Fruit fly (Drosophila melanogaster) whole organism, embryonic: ENCODE measurements around the gene CG5381.

Source experiments
- CG10274 ChIP-seq: fragments of 200-800 bp; sonication (Bioruptor generic); optimal IDR thresholded peaks from 3 replicates; lab custom pipeline; 2017; ENCODE audit warnings: missing biosample characterization, mild to moderate bottlenecking, missing genetic modification characterization
- CG10431 ChIP-seq: fragments of 200-800 bp; sonication (Bioruptor generic); optimal IDR thresholded peaks from 3 replicates; lab custom pipeline; 2018; ENCODE audit warnings: missing biosample characterization, mild to moderate bottlenecking, missing genetic modification characterization
- CG10979 ChIP-seq: fragments of 200-800 bp; sonication (Bioruptor generic); optimal IDR thresholded peaks from 2 replicates; lab custom pipeline; 2018; ENCODE audit warnings: missing biosample characterization, mild to moderate bottlenecking, missing genetic modification characterization, moderate library complexity
- CG11560 ChIP-seq: fragments of 200-800 bp; sonication (Bioruptor generic); IDR thresholded peaks from 3 replicates; pipeline ENCODE4 v1.3.6; 2022; ENCODE audit warnings: missing biosample characterization, missing genetic modification characterization
- CG12104 ChIP-seq: fragments of 200-800 bp; sonication (Bioruptor generic); optimal IDR thresholded peaks from 3 replicates; lab custom pipeline; 2016; ENCODE audit warnings: missing biosample characterization, missing genetic modification characterization
- CG12155 ChIP-seq: fragments of 200-800 bp; sonication (Bioruptor generic); optimal IDR thresholded peaks from 3 replicates; lab custom pipeline; 2016; ENCODE audit warnings: missing biosample characterization, missing genetic modification characterization
- CG1233 ChIP-seq: fragments of 200-800 bp; sonication (Bioruptor generic); optimal IDR thresholded peaks from 4 replicates; lab custom pipeline; 2018; ENCODE audit warnings: missing biosample characterization, mild to moderate bottlenecking, missing genetic modification characterization
- CG12391 ChIP-seq: fragments of 200-800 bp; sonication (Bioruptor generic); optimal IDR thresholded peaks from 3 replicates; lab custom pipeline; 2018; ENCODE audit warnings: missing biosample characterization, mild to moderate bottlenecking, missing genetic modification characterization, moderate library complexity
- CG12769 ChIP-seq: fragments of 200-800 bp; sonication (Bioruptor generic); optimal IDR thresholded peaks from 2 replicates; lab custom pipeline; 2019; ENCODE audit warnings: missing biosample characterization, mild to moderate bottlenecking, missing genetic modification characterization, moderate library complexity
- CG13424 ChIP-seq: fragments of 200-800 bp; sonication (Bioruptor generic); optimal IDR thresholded peaks from 2 replicates; lab custom pipeline; 2019; ENCODE audit warnings: missing biosample characterization, mild to moderate bottlenecking, missing genetic modification characterization, moderate library complexity
- CG14860 ChIP-seq: fragments of 200-800 bp; sonication (Bioruptor generic); IDR thresholded peaks from 3 replicates; pipeline ENCODE4 v1.3.6; 2022; ENCODE audit warnings: missing biosample characterization, missing genetic modification characterization; ENCODE audit not compliant: partially characterized antibody
- CG15011 ChIP-seq: fragments of 200-800 bp; sonication (Bioruptor generic); optimal IDR thresholded peaks from 3 replicates; lab custom pipeline; 2018; ENCODE audit warnings: missing biosample characterization, mild to moderate bottlenecking, missing genetic modification characterization
- CG1647 ChIP-seq: fragments of 200-800 bp; sonication (Bioruptor generic); optimal IDR thresholded peaks from 3 replicates; lab custom pipeline; 2016; ENCODE audit warnings: missing biosample characterization, missing genetic modification characterization
- CG17361 ChIP-seq: fragments of 200-800 bp; sonication (Bioruptor generic); IDR thresholded peaks from 3 replicates; pipeline ENCODE4 v1.3.6; 2022; ENCODE audit warnings: missing biosample characterization, missing genetic modification characterization
- CG17385 ChIP-seq: fragments of 200-800 bp; sonication (Bioruptor generic); optimal IDR thresholded peaks from 3 replicates; lab custom pipeline; 2018; ENCODE audit warnings: missing biosample characterization, mild to moderate bottlenecking, missing genetic modification characterization
- CG17612 ChIP-seq: fragments of 200-800 bp; sonication (Bioruptor generic); IDR thresholded peaks from 2 replicates; pipeline ENCODE4 v1.3.6; 2022; ENCODE audit warnings: missing biosample characterization, missing genetic modification characterization
- CG18262 ChIP-seq: fragments of 200-800 bp; optimal IDR thresholded peaks from 3 replicates; lab custom pipeline; 2019; ENCODE audit warnings: missing biosample characterization, mild to moderate bottlenecking, missing genetic modification characterization, moderate library complexity
- CG2120 ChIP-seq: fragments of 200-800 bp; sonication (Bioruptor generic); optimal IDR thresholded peaks from 3 replicates; lab custom pipeline; 2016; ENCODE audit warnings: missing biosample characterization, missing genetic modification characterization
- CG31388 ChIP-seq: fragments of 200-800 bp; sonication (Bioruptor generic); optimal IDR thresholded peaks from 2 replicates; lab custom pipeline; 2016; ENCODE audit warnings: missing biosample characterization, missing genetic modification characterization
- CG34422 ChIP-seq: fragments of 200-800 bp; sonication (Bioruptor generic); IDR thresholded peaks from 3 replicates; pipeline ENCODE4 v1.3.6; 2022; ENCODE audit warnings: missing biosample characterization, missing genetic modification characterization
- CG3726 ChIP-seq: fragments of 200-800 bp; sonication (Bioruptor generic); IDR thresholded peaks from 3 replicates; pipeline ENCODE4, ENCODE4 v1.3.6; 2022; ENCODE audit warnings: missing biosample characterization, missing genetic modification characterization
- CG4707 ChIP-seq: fragments of 200-800 bp; sonication (Bioruptor generic); optimal IDR thresholded peaks from 2 replicates; lab custom pipeline; 2018; ENCODE audit warnings: missing biosample characterization, mild to moderate bottlenecking, missing genetic modification characterization, moderate library complexity
- CG4730 ChIP-seq: fragments of 200-800 bp; sonication (Bioruptor generic); IDR thresholded peaks from 2 replicates; pipeline ENCODE4 v1.3.6; 2022; ENCODE audit warnings: missing biosample characterization, missing genetic modification characterization
- CG8281 ChIP-seq: fragments of 200-800 bp; sonication (Bioruptor generic); optimal IDR thresholded peaks from 2 replicates; lab custom pipeline; 2018; ENCODE audit warnings: missing biosample characterization, mild to moderate bottlenecking, missing genetic modification characterization, moderate library complexity
- Camta ChIP-seq: fragments of 200-800 bp; sonication (Bioruptor generic); optimal IDR thresholded peaks from 2 replicates; lab custom pipeline; 2016; ENCODE audit warnings: missing biosample characterization, missing genetic modification characterization
- CoRest ChIP-seq: fragments of 200-800 bp; sonication (Bioruptor generic); optimal IDR thresholded peaks from 3 replicates; lab custom pipeline; 2018; ENCODE audit warnings: missing biosample characterization, mild to moderate bottlenecking, missing genetic modification characterization, moderate library complexity
- D ChIP-seq, 2 experiments: fragments of 200-800 bp in 1 of 2; fragments of >200 bp in 1 of 2; sonication (Bioruptor generic) in 1 of 2; optimal IDR thresholded peaks; 2 replicates in 1 of 2; 3 replicates in 1 of 2; lab custom pipeline; 2017; ENCODE audit warnings: mild to moderate bottlenecking in 1 of 2, missing biosample characterization in 1 of 2, missing genetic modification characterization in 1 of 2, missing genetic modification reagents in 1 of 2
- D19A ChIP-seq: fragments of 200-800 bp; optimal IDR thresholded peaks from 3 replicates; lab custom pipeline; 2019; ENCODE audit warnings: missing biosample characterization, mild to moderate bottlenecking, missing genetic modification characterization, moderate library complexity
- Deaf1 ChIP-seq: fragments of 200-800 bp; optimal IDR thresholded peaks from 3 replicates; lab custom pipeline; 2019; ENCODE audit warnings: missing biosample characterization, mild to moderate bottlenecking, missing genetic modification characterization, moderate library complexity
- Dek ChIP-seq: fragments of 200-800 bp; sonication (Bioruptor generic); optimal IDR thresholded peaks from 3 replicates; lab custom pipeline; 2019; ENCODE audit warnings: missing biosample characterization, mild to moderate bottlenecking, missing genetic modification characterization, moderate library complexity
- NC2β ChIP-seq: fragments of 200-800 bp; sonication (Bioruptor generic); optimal IDR thresholded peaks from 2 replicates; lab custom pipeline; 2016; ENCODE audit warnings: missing biosample characterization, missing genetic modification characterization
- Nf-YA ChIP-seq: fragments of 200-800 bp; sonication (Bioruptor generic); IDR thresholded peaks from 2 replicates; pipeline ENCODE4 v1.3.6; 2022; ENCODE audit warnings: missing biosample characterization, missing genetic modification characterization
- Spps ChIP-seq: fragments of 200-800 bp; sonication (Bioruptor generic); optimal IDR thresholded peaks from 2 replicates; lab custom pipeline; 2018; ENCODE audit warnings: missing biosample characterization, mild to moderate bottlenecking, missing genetic modification characterization
- Sry-β ChIP-seq: fragments of 200-800 bp; sonication (Bioruptor generic); optimal IDR thresholded peaks from 2 replicates; lab custom pipeline; 2018; ENCODE audit warnings: missing biosample characterization, mild to moderate bottlenecking, missing genetic modification characterization, moderate library complexity
- aop ChIP-seq: fragments of 200-800 bp; sonication (Bioruptor generic); IDR thresholded peaks from 2 replicates; pipeline ENCODE4 v1.3.6; 2022; ENCODE audit warnings: missing biosample characterization, missing genetic modification characterization
- bab2 ChIP-seq: fragments of 200-800 bp; sonication (Bioruptor generic); optimal IDR thresholded peaks from 2 replicates; lab custom pipeline; 2016; ENCODE audit warnings: missing biosample characterization, missing genetic modification characterization
- bsh ChIP-seq, 2 experiments: fragments of 200-800 bp; sonication (Bioruptor generic); optimal IDR thresholded peaks; 2 replicates each; lab custom pipeline; 2017 to 2018; ENCODE audit warnings: mild to moderate bottlenecking in 2 of 2, missing biosample characterization in 2 of 2, missing genetic modification characterization in 2 of 2, moderate library complexity in 1 of 2
- croc ChIP-seq: fragments of 200-800 bp; sonication (Bioruptor generic); conservative IDR thresholded peaks from 3 replicates; pipeline ENCODE4 v1.3.6; 2022; ENCODE audit warnings: missing biosample characterization, missing genetic modification characterization
- crp ChIP-seq, 2 experiments: fragments of 200-800 bp; sonication (Bioruptor generic); optimal IDR thresholded peaks; 2 replicates in 1 of 2; 3 replicates in 1 of 2; lab custom pipeline; 2017; ENCODE audit warnings: missing biosample characterization in 2 of 2, missing genetic modification characterization in 2 of 2, mild to moderate bottlenecking in 1 of 2, moderate library complexity in 1 of 2
- gcm ChIP-seq: fragments of 200-800 bp; sonication (Bioruptor generic); optimal IDR thresholded peaks from 2 replicates; lab custom pipeline; 2019; ENCODE audit warnings: missing biosample characterization, mild to moderate bottlenecking, missing genetic modification characterization, moderate library complexity
- gt ChIP-seq: fragments of 200-800 bp; sonication (Bioruptor generic); IDR thresholded peaks from 2 replicates; pipeline ENCODE4 v1.3.6; 2022; ENCODE audit warnings: missing biosample characterization, missing genetic modification characterization
- nerfin-1 ChIP-seq: fragments of 200-800 bp; sonication (Bioruptor generic); optimal IDR thresholded peaks from 3 replicates; lab custom pipeline; 2019; ENCODE audit warnings: missing biosample characterization, mild to moderate bottlenecking, missing genetic modification characterization, moderate library complexity
- peb ChIP-seq: fragments of 200-800 bp; sonication (Bioruptor generic); IDR thresholded peaks from 2 replicates; pipeline ENCODE4 v1.3.6; 2022; ENCODE audit warnings: missing biosample characterization, missing genetic modification characterization
- phol ChIP-seq: fragments of 200-800 bp; sonication (Bioruptor generic); optimal IDR thresholded peaks from 3 replicates; lab custom pipeline; 2018; ENCODE audit warnings: missing biosample characterization, mild to moderate bottlenecking, missing genetic modification characterization, moderate library complexity
- slou ChIP-seq: fragments of 200-800 bp; sonication (Bioruptor generic); optimal IDR thresholded peaks from 3 replicates; lab custom pipeline; 2016; ENCODE audit warnings: missing biosample characterization, missing genetic modification characterization
- sug ChIP-seq: fragments of 200-800 bp; optimal IDR thresholded peaks from 2 replicates; lab custom pipeline; 2019; ENCODE audit warnings: missing biosample characterization, mild to moderate bottlenecking, missing genetic modification characterization, moderate library complexity
- twi ChIP-seq: fragments of 200-800 bp; optimal IDR thresholded peaks from 2 replicates; lab custom pipeline; 2019; ENCODE audit warnings: missing biosample characterization, mild to moderate bottlenecking, missing genetic modification characterization, moderate library complexity
- usp ChIP-seq: fragments of >200 bp; optimal IDR thresholded peaks from 2 replicates; lab custom pipeline; 2017; ENCODE audit warnings: missing biosample characterization, missing genetic modification characterization
- wek ChIP-seq: fragments of 200-800 bp; sonication (Bioruptor generic); optimal IDR thresholded peaks from 3 replicates; lab custom pipeline; 2018; ENCODE audit warnings: missing biosample characterization, mild to moderate bottlenecking, missing genetic modification characterization, moderate library complexity
- zen ChIP-seq: fragments of 200-800 bp; sonication (Bioruptor generic); optimal IDR thresholded peaks from 3 replicates; lab custom pipeline; 2018; ENCODE audit warnings: missing biosample characterization, mild to moderate bottlenecking, missing genetic modification characterization, moderate library complexity

CG5381 gene

dm6 chr2L:10299810-10300147 is 23.1 kb downstream of the CG5381 start, which contains the start of gene CYLD (continued):
- TF ChIP-seq CG12769 (tag; lab: Kevin White, UChicago) = peak; percentile 64
- no peak; the same call in 2 of the 3 replicates for TF ChIP-seq CG34422 (GFP tag; lab: Robert Waterston, UW)
- TF ChIP-seq CG8281 (tag; lab: Kevin White, UChicago) = peak; percentile 14
- TF ChIP-seq gt (GFP tag; lab: Robert Waterston, UW) = no peak
- no peak for TF ChIP-seq aop (GFP tag; lab: Robert Waterston, UW)
- peak; percentile 72 for TF ChIP-seq Spps (tag; lab: Kevin White, UChicago)
- TF ChIP-seq CG12155 (GFP tag; lab: Kevin White, UChicago) = peak; percentile 41
- no peak for TF ChIP-seq usp (GFP tag; lab: Kevin White, UChicago)
- no peak for TF ChIP-seq D (optimal IDR thresholded peaks at IDR 0.05; lab: Kevin White, UChicago)
- peak; percentile 29 for TF ChIP-seq D (GFP tag; optimal IDR thresholded peaks at IDR 0.05; lab: Kevin White, UChicago)
- peak; percentile 15 for TF ChIP-seq CG12104 (GFP tag; lab: Kevin White, UChicago)
- TF ChIP-seq NC2β (GFP tag; lab: Kevin White, UChicago) = no peak
- no peak for TF ChIP-seq CG10274
- TF ChIP-seq CoRest = peak; percentile 74
- TF ChIP-seq sug (tag; lab: Kevin White, UChicago) = peak; percentile 49
- no peak for TF ChIP-seq CG11560
- peak; percentile 62 for TF ChIP-seq zen (tag; lab: Kevin White, UChicago)
- TF ChIP-seq peb (GFP tag; lab: Robert Waterston, UW) = no peak
- peak; percentile 75; the same call in 2 of the 3 replicates for TF ChIP-seq CG17361 (GFP tag; lab: Robert Waterston, UW)
- no peak for TF ChIP-seq Deaf1
- TF ChIP-seq CG2120 (GFP tag; lab: Kevin White, UChicago) = peak; percentile 76
- peak; percentile 75 for TF ChIP-seq CG17385 (GFP tag; lab: Kevin White, UChicago)
- TF ChIP-seq CG31388 (GFP tag; lab: Kevin White, UChicago) = peak; percentile 19
- peak; percentile 73 for TF ChIP-seq gcm
- peak; percentile 87 for TF ChIP-seq CG12391 (tag; lab: Kevin White, UChicago)
- peak; percentile 72 for TF ChIP-seq CG10979 (tag; lab: Kevin White, UChicago)
- peak; percentile 17 for TF ChIP-seq bab2 (GFP tag; lab: Kevin White, UChicago)
- no peak for TF ChIP-seq CG3726
- TF ChIP-seq Camta (GFP tag; lab: Kevin White, UChicago) = peak; percentile 5
- no peak for TF ChIP-seq CG1647 (GFP tag; lab: Kevin White, UChicago)
- peak; percentile 68 for TF ChIP-seq D19A (tag; lab: Kevin White, UChicago)
- TF ChIP-seq CG10431 = peak; percentile 13
- TF ChIP-seq CG14860 = no peak; the same call in 2 of the 3 replicates
- TF ChIP-seq CG13424 = peak; percentile 79
- TF ChIP-seq nerfin-1 (tag; lab: Kevin White, UChicago) = peak; percentile 37
- no peak for TF ChIP-seq Dek (tag; lab: Kevin White, UChicago)
- TF ChIP-seq twi = peak; percentile 9
- peak; percentile 16 for TF ChIP-seq CG15011 (GFP tag; lab: Kevin White, UChicago)
- no peak for TF ChIP-seq Sry-β (GFP tag; lab: Kevin White, UChicago)
- peak; percentile 62 for TF ChIP-seq CG1233 (GFP tag; lab: Kevin White, UChicago)
- TF ChIP-seq Nf-YA (GFP tag; lab: Robert Waterston, UW) = 0 out of 2 replicates have a peak, but pooled peaks have one; percentile 35
- peak in 1 of 2 experiments; percentile 83 for TF ChIP-seq bsh (GFP tag; optimal IDR thresholded peaks at IDR 0.05; lab: Kevin White, UChicago)
- peak; percentile 97 for TF ChIP-seq wek (GFP tag; lab: Kevin White, UChicago)
- TF ChIP-seq slou = peak; percentile 73
- TF ChIP-seq CG17612 (GFP tag; lab: Robert Waterston, UW) = no peak
- peak; percentile 9 for TF ChIP-seq CG4707 (GFP tag; lab: Kevin White, UChicago)
- TF ChIP-seq phol (tag; lab: Kevin White, UChicago) = peak; percentile 77
- TF ChIP-seq crp (GFP tag; optimal IDR thresholded peaks at IDR 0.05; lab: Kevin White, UChicago) = no peak
- TF ChIP-seq CG18262 (tag; lab: Kevin White, UChicago) = peak; percentile 83
- no peak for TF ChIP-seq CG4730 (GFP tag; lab: Robert Waterston, UW)
- no peak for TF ChIP-seq croc (GFP tag; lab: Robert Waterston, UW)
